Fruit fly (Drosophila melanogaster) whole organism, embryonic: ENCODE results near the gene moody.
A peak's percentile ranks its signal among the peaks of the same experiment; 100 is the strongest.

ENCODE experiments used
- Antp ChIP-seq: fragments of 200-800 bp; sonication (Bioruptor generic); optimal IDR thresholded peaks from 3 replicates; lab custom pipeline; 2016; ENCODE audit warnings: missing biosample characterization, missing genetic modification characterization
- Awh ChIP-seq: fragments of 200-800 bp; sonication (Bioruptor generic); IDR thresholded peaks from 2 replicates; pipeline ENCODE4, ENCODE4 v1.3.6; 2022; ENCODE audit warnings: missing biosample characterization, missing genetic modification characterization
- CG10274 ChIP-seq: fragments of 200-800 bp; sonication (Bioruptor generic); optimal IDR thresholded peaks from 3 replicates; lab custom pipeline; 2017; ENCODE audit warnings: missing biosample characterization, mild to moderate bottlenecking, missing genetic modification characterization
- CG11093 ChIP-seq: fragments of 200-800 bp; sonication (Bioruptor generic); IDR thresholded peaks from 3 replicates; pipeline ENCODE4 v1.3.6; 2022; ENCODE audit warnings: missing biosample characterization, missing genetic modification characterization
- CG11398 ChIP-seq: fragments of 200-800 bp; sonication (Bioruptor generic); optimal IDR thresholded peaks from 2 replicates; lab custom pipeline; 2016; ENCODE audit warnings: missing biosample characterization, missing genetic modification characterization
- CG11695 ChIP-seq: fragments of 200-800 bp; sonication (Bioruptor generic); IDR thresholded peaks from 3 replicates; pipeline ENCODE4 v1.3.6; 2022; ENCODE audit warnings: missing biosample characterization, missing genetic modification characterization
- CG1233 ChIP-seq: fragments of 200-800 bp; sonication (Bioruptor generic); optimal IDR thresholded peaks from 4 replicates; lab custom pipeline; 2018; ENCODE audit warnings: missing biosample characterization, mild to moderate bottlenecking, missing genetic modification characterization
- CG12942 ChIP-seq: fragments of 200-800 bp; sonication (Bioruptor generic); optimal IDR thresholded peaks from 3 replicates; lab custom pipeline; 2016; ENCODE audit warnings: missing biosample characterization, missing genetic modification characterization
- CG13123 ChIP-seq: fragments of 200-800 bp; sonication (Bioruptor generic); optimal IDR thresholded peaks from 2 replicates; lab custom pipeline; 2016; ENCODE audit warnings: missing biosample characterization, missing genetic modification characterization
- CG13296 ChIP-seq: fragments of 200-800 bp; sonication (Bioruptor generic); optimal IDR thresholded peaks from 3 replicates; lab custom pipeline; 2018; ENCODE audit warnings: missing biosample characterization, mild to moderate bottlenecking, missing genetic modification characterization
- CG14050 ChIP-seq: fragments of 200-800 bp; sonication (Bioruptor generic); IDR thresholded peaks from 3 replicates; pipeline ENCODE4 v1.3.6; 2022; ENCODE audit warnings: missing biosample characterization, missing genetic modification characterization
- CG14965 ChIP-seq: fragments of 200-800 bp; sonication (Bioruptor generic); optimal IDR thresholded peaks from 2 replicates; lab custom pipeline; 2016; ENCODE audit warnings: missing biosample characterization, missing genetic modification characterization, borderline replicate concordance
- CG17328 ChIP-seq: fragments of 200-800 bp; sonication (Bioruptor generic); IDR thresholded peaks from 2 replicates; pipeline ENCODE4 v1.3.6; 2022; ENCODE audit warnings: missing biosample characterization, missing genetic modification characterization
- CG17385 ChIP-seq: fragments of 200-800 bp; sonication (Bioruptor generic); optimal IDR thresholded peaks from 3 replicates; lab custom pipeline; 2018; ENCODE audit warnings: missing biosample characterization, mild to moderate bottlenecking, missing genetic modification characterization
- CG17568 ChIP-seq: fragments of 200-800 bp; sonication (Bioruptor generic); optimal IDR thresholded peaks from 2 replicates; lab custom pipeline; 2018; ENCODE audit warnings: missing biosample characterization, mild to moderate bottlenecking, missing genetic modification characterization, moderate library complexity
- CG17829 ChIP-seq: fragments of 200-800 bp; optimal IDR thresholded peaks from 2 replicates; lab custom pipeline; 2019; ENCODE audit warnings: missing biosample characterization, mild to moderate bottlenecking, missing genetic modification characterization, moderate library complexity
- CG2116 ChIP-seq: fragments of 200-800 bp; sonication (Bioruptor generic); optimal IDR thresholded peaks from 3 replicates; lab custom pipeline; 2018; ENCODE audit warnings: missing biosample characterization, mild to moderate bottlenecking, missing genetic modification characterization
- CG4282 ChIP-seq: fragments of 200-800 bp; sonication (Bioruptor generic); optimal IDR thresholded peaks from 2 replicates; lab custom pipeline; 2016; ENCODE audit warnings: missing biosample characterization, missing genetic modification characterization
- CG6791 ChIP-seq: fragments of 200-800 bp; sonication (Bioruptor generic); IDR thresholded peaks from 3 replicates; pipeline ENCODE4 v1.3.6; 2022; ENCODE audit warnings: missing biosample characterization, missing genetic modification characterization; ENCODE audit not compliant: partially characterized antibody
- CG7372 ChIP-seq: fragments of 200-800 bp; sonication (Bioruptor generic); IDR thresholded peaks from 2 replicates; pipeline ENCODE4 v1.3.6; 2022; ENCODE audit warnings: missing biosample characterization, missing genetic modification characterization
- CG8089 ChIP-seq: fragments of 200-800 bp; sonication (Bioruptor generic); optimal IDR thresholded peaks from 3 replicates; lab custom pipeline; 2016; ENCODE audit warnings: missing biosample characterization, missing genetic modification characterization
- CG8281 ChIP-seq: fragments of 200-800 bp; sonication (Bioruptor generic); optimal IDR thresholded peaks from 2 replicates; lab custom pipeline; 2018; ENCODE audit warnings: missing biosample characterization, mild to moderate bottlenecking, missing genetic modification characterization, moderate library complexity
- CG8765 ChIP-seq: fragments of 200-800 bp; sonication (Bioruptor generic); IDR thresholded peaks from 2 replicates; pipeline ENCODE4 v1.3.6; 2022; ENCODE audit warnings: missing biosample characterization, missing genetic modification characterization
- CG8944 ChIP-seq: fragments of 200-800 bp; sonication (Bioruptor generic); optimal IDR thresholded peaks from 3 replicates; lab custom pipeline; 2016; ENCODE audit warnings: missing biosample characterization, missing genetic modification characterization
- Chrac-16 ChIP-seq: fragments of 200-800 bp; sonication (Bioruptor generic); optimal IDR thresholded peaks from 3 replicates; lab custom pipeline; 2016; ENCODE audit warnings: missing biosample characterization, missing genetic modification characterization
- CrebB ChIP-seq: fragments of 200-800 bp; sonication (Bioruptor generic); optimal IDR thresholded peaks from 3 replicates; lab custom pipeline; 2018; ENCODE audit warnings: missing biosample characterization, mild to moderate bottlenecking, missing genetic modification characterization
- Deaf1 ChIP-seq: fragments of 200-800 bp; optimal IDR thresholded peaks from 3 replicates; lab custom pipeline; 2019; ENCODE audit warnings: missing biosample characterization, mild to moderate bottlenecking, missing genetic modification characterization, moderate library complexity
- Dip3 ChIP-seq: fragments of 200-800 bp; sonication (Bioruptor generic); optimal IDR thresholded peaks from 3 replicates; lab custom pipeline; 2016; ENCODE audit warnings: missing biosample characterization, missing genetic modification characterization
- Fer3 ChIP-seq: fragments of 200-800 bp; sonication (Bioruptor generic); optimal IDR thresholded peaks from 2 replicates; lab custom pipeline; 2018; ENCODE audit warnings: missing biosample characterization, mild to moderate bottlenecking, missing genetic modification characterization, moderate library complexity
- Gsc ChIP-seq: fragments of 200-800 bp; sonication (Bioruptor generic); IDR thresholded peaks from 2 replicates; pipeline ENCODE4 v1.3.6; 2022; ENCODE audit warnings: missing biosample characterization, missing genetic modification characterization
- Gug ChIP-seq: fragments of 200-800 bp; sonication (Bioruptor generic); IDR thresholded peaks from 4 replicates; pipeline ENCODE4 v1.3.6; 2022; ENCODE audit warnings: missing biosample characterization, missing genetic modification characterization
- Oaz ChIP-seq: fragments of 200-800 bp; sonication (Bioruptor generic); IDR thresholded peaks from 2 replicates; pipeline ENCODE4 v1.3.6; 2022; ENCODE audit warnings: missing biosample characterization, missing genetic modification characterization
- Sry-β ChIP-seq: fragments of 200-800 bp; sonication (Bioruptor generic); optimal IDR thresholded peaks from 2 replicates; lab custom pipeline; 2018; ENCODE audit warnings: missing biosample characterization, mild to moderate bottlenecking, missing genetic modification characterization, moderate library complexity
- TFAM ChIP-seq: fragments of 200-800 bp; sonication (Bioruptor generic); optimal IDR thresholded peaks from 2 replicates; lab custom pipeline; 2017; ENCODE audit warnings: missing biosample characterization, missing genetic modification characterization, inconsistent platforms
- YL-1 ChIP-seq: fragments of 200-800 bp; sonication (Bioruptor generic); optimal IDR thresholded peaks from 3 replicates; lab custom pipeline; 2017; ENCODE audit warnings: missing biosample characterization, mild to moderate bottlenecking, missing genetic modification characterization
- ab ChIP-seq: fragments of 200-800 bp; sonication (Bioruptor generic); optimal IDR thresholded peaks from 2 replicates; lab custom pipeline; 2016; ENCODE audit warnings: missing biosample characterization, missing genetic modification characterization
- ap ChIP-seq: fragments of 200-800 bp; sonication (Bioruptor generic); IDR thresholded peaks from 2 replicates; pipeline ENCODE4 v1.3.6; 2022; ENCODE audit warnings: missing biosample characterization, missing genetic modification characterization
- gce ChIP-seq: fragments of 200-800 bp; sonication (Bioruptor generic); IDR thresholded peaks from 3 replicates; pipeline ENCODE4 v1.3.6; 2022; ENCODE audit warnings: missing biosample characterization, missing genetic modification characterization
- gcm ChIP-seq: fragments of 200-800 bp; sonication (Bioruptor generic); optimal IDR thresholded peaks from 2 replicates; lab custom pipeline; 2019; ENCODE audit warnings: missing biosample characterization, mild to moderate bottlenecking, missing genetic modification characterization, moderate library complexity
- kni ChIP-seq: fragments of 200-800 bp; sonication (Bioruptor generic); optimal IDR thresholded peaks from 3 replicates; lab custom pipeline; 2017; ENCODE audit warnings: mild to moderate bottlenecking, missing biosample characterization, missing genetic modification reagents, missing genetic modification characterization
- lmd ChIP-seq: fragments of 200-800 bp; sonication (Bioruptor generic); IDR thresholded peaks from 2 replicates; pipeline ENCODE4 v1.3.6; 2022; ENCODE audit warnings: missing biosample characterization, missing genetic modification characterization
- nau ChIP-seq: fragments of 200-800 bp; sonication (Bioruptor generic); optimal IDR thresholded peaks from 3 replicates; lab custom pipeline; 2017; ENCODE audit warnings: missing biosample characterization, mild to moderate bottlenecking, missing genetic modification characterization, missing genetic modification reagents
- psq ChIP-seq: fragments of 200-800 bp; sonication (Bioruptor generic); optimal IDR thresholded peaks from 2 replicates; lab custom pipeline; 2017; ENCODE audit warnings: missing biosample characterization, missing genetic modification characterization
- sc ChIP-seq, 3 experiments: fragments of >200 bp in 2 of 3; fragments of 200-800 bp in 1 of 3; sonication (Bioruptor generic) in 1 of 3; optimal IDR thresholded peaks; 2 replicates in 2 of 3; 3 replicates in 1 of 3; lab custom pipeline; 2017; ENCODE audit warnings: mild to moderate bottlenecking in 1 of 3, missing biosample characterization in 1 of 3, missing genetic modification characterization in 1 of 3, missing genetic modification reagents in 1 of 3
- ssp ChIP-seq: fragments of 200-800 bp; sonication (Bioruptor generic); IDR thresholded peaks from 2 replicates; pipeline ENCODE4 v1.3.6; 2022; ENCODE audit warnings: missing biosample characterization, missing genetic modification characterization
- tin ChIP-seq: fragments of 200-800 bp; sonication (Bioruptor generic); optimal IDR thresholded peaks from 3 replicates; lab custom pipeline; 2016; ENCODE audit warnings: missing biosample characterization, missing genetic modification characterization
- wor ChIP-seq: fragments of 200-800 bp; sonication (Bioruptor generic); IDR thresholded peaks from 2 replicates; pipeline ENCODE4 v1.3.6; 2022; ENCODE audit warnings: missing biosample characterization, missing genetic modification characterization
- zfh1 ChIP-seq: fragments of 200-800 bp; sonication (Bioruptor generic); IDR thresholded peaks from 3 replicates; pipeline ENCODE4 v1.3.6; 2022; ENCODE audit warnings: missing biosample characterization, missing genetic modification characterization

The moody gene

DNA sequence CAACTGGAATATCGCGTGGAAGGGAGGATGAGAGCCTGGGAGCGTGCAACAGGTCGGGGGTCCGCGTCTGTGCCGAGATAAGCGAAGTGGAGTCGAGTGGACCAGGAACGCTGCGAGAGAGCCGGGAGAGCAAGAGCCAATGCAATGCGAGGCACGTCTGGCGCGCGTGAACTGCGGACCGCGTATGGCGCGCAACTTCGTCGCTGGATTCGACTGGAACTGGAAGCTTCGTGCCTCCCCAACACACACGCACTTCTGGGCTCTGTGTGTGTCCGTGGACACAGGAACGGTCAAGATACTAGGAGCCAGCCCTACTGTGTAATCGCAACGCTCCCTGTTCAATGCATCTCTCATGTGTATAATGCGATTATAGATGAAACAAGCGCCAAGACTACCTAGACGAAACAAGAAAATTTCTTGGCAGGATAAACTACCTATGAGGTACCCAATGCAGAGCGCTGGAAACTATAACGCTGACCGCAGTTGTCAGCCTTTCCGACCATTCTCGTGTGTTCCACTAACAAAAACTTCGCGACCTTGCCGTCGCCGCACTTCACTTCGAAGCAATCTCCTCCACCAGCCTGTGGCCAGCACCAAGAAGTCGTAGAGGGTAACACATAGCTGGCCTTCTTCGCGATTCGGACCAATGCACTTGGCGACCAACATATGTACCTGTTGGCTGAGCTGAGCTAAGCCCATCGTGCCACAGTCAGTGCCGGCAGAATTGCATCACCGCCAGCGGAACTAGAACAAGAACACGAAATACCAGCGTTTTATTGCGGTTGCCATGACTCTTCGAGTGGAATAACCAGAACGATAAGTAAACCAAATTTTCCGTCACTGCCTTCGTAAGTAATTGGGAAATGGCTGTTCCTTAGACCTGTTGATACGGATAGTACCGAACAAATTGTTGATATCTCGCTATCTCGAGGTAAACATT, 22.2 kb upstream of the moody start, which contains the start of gene Rtca (continued):
- TF ChIP-seq Awh (GFP tag; lab: Robert Waterston, UW) (no peak), wor (GFP tag; lab: Robert Waterston, UW) (peak; percentile 37; the same call in 1 of the 2 replicates), Fer3 (peak; percentile 62), ssp (0 out of 2 replicates have a peak, but pooled peaks have one; percentile 37), nau (GFP tag; lab: Kevin White, UChicago) (peak; percentile 8), zfh1 (GFP tag; lab: Robert Waterston, UW) (peak; percentile 41; the same call in 1 of the 3 replicates), CG8089 (GFP tag; lab: Kevin White, UChicago) (peak; percentile 11), CG8765 (GFP tag; lab: Robert Waterston, UW) (no peak), Dip3 (GFP tag; lab: Kevin White, UChicago) (peak; percentile 18), CG17385 (GFP tag; lab: Kevin White, UChicago) (peak; percentile 63), CG17328 (GFP tag; lab: Robert Waterston, UW) (0 out of 2 replicates have a peak, but pooled peaks have one; percentile 26), Deaf1 (peak; percentile 92), ab (GFP tag; lab: Kevin White, UChicago) (no peak), Oaz (GFP tag; lab: Robert Waterston, UW) (no peak), CG14050 (GFP tag; lab: Robert Waterston, UW) (peak; percentile 53; the same call in 2 of the 3 replicates), gce (GFP tag; lab: Robert Waterston, UW) (no peak), lmd (GFP tag; lab: Robert Waterston, UW) (peak; percentile 75), CG8281 (tag; lab: Kevin White, UChicago) (peak; percentile 18), kni (GFP tag; lab: Kevin White, UChicago) (no peak), CG6791 (GFP tag; lab: Robert Waterston, UW) (no peak), sc (optimal IDR thresholded peaks at IDR 0.05; lab: Kevin White, UChicago) (no peak), sc (GFP tag; optimal IDR thresholded peaks at IDR 0.05; lab: Kevin White, UChicago) (peak; percentile 12), CG2116 (GFP tag; lab: Kevin White, UChicago) (no peak), CG11398 (GFP tag; lab: Kevin White, UChicago) (no peak), ap (peak; percentile 20; the same call in 1 of the 2 replicates), TFAM (GFP tag; lab: Kevin White, UChicago) (no peak), CG12942 (peak; percentile 32), CG4282 (GFP tag; lab: Kevin White, UChicago) (peak; percentile 13), Antp (peak; percentile 78), CG10274 (peak; percentile 12), YL-1 (peak; percentile 20), CG7372 (GFP tag; lab: Robert Waterston, UW) (peak; percentile 67), Chrac-16 (GFP tag; lab: Kevin White, UChicago) (peak; percentile 50), CG8944 (peak; percentile 59), CG1233 (GFP tag; lab: Kevin White, UChicago) (peak; percentile 51), psq (no peak), CG17568 (GFP tag; lab: Kevin White, UChicago) (no peak), tin (GFP tag; lab: Kevin White, UChicago) (peak; percentile 52), CG11093 (GFP tag; lab: Robert Waterston, UW) (peak; percentile 38; the same call in 1 of the 3 replicates), CG14965 (GFP tag; lab: Kevin White, UChicago) (no peak), gcm (peak; percentile 39), Sry-β (GFP tag; lab: Kevin White, UChicago) (no peak), CrebB (tag; lab: Kevin White, UChicago) (no peak), CG17829 (tag; lab: Kevin White, UChicago) (peak; percentile 44), CG11695 (GFP tag; lab: Robert Waterston, UW) (peak; percentile 67), Gsc (GFP tag; lab: Robert Waterston, UW) (no peak), Gug (peak; percentile 21; the same call in 1 of the 4 replicates), CG13296 (GFP tag; lab: Kevin White, UChicago) (peak; percentile 70), CG13123 (peak; percentile 3)
